Fruit fly (Drosophila melanogaster) whole organism, prepupa: Measurements from ENCODE around the gene CG33493.
A peak's percentile ranks its signal among the peaks of the same experiment; 100 is the strongest.

Experiments used
- Blimp-1 ChIP-seq: fragments of 200-800 bp; sonication (Bioruptor generic); optimal IDR thresholded peaks from 3 replicates; lab custom pipeline; 2017; ENCODE audit warnings: missing biosample characterization, missing genetic modification characterization, mild to moderate bottlenecking, moderate library complexity, missing genetic modification reagents
- CG10669 ChIP-seq: fragments of 200-800 bp; sonication (Bioruptor generic); optimal IDR thresholded peaks from 3 replicates; lab custom pipeline; 2018; ENCODE audit warnings: missing biosample characterization, mild to moderate bottlenecking, missing genetic modification characterization, moderate library complexity
- CG11294 ChIP-seq: fragments of 200-800 bp; sonication (Bioruptor generic); IDR thresholded peaks from 2 replicates; pipeline ENCODE4 v1.3.6; 2022; ENCODE audit warnings: missing biosample characterization, missing genetic modification characterization
- CG11762 ChIP-seq: fragments of 200-800 bp; sonication (Bioruptor generic); optimal IDR thresholded peaks from 3 replicates; lab custom pipeline; 2016; ENCODE audit warnings: missing biosample characterization, missing genetic modification characterization; ENCODE audit not compliant: insufficient read depth
- CG11902 ChIP-seq: fragments of 200-800 bp; sonication (Bioruptor generic); optimal IDR thresholded peaks from 3 replicates; lab custom pipeline; 2016; ENCODE audit warnings: missing biosample characterization, missing genetic modification characterization
- CG15336 ChIP-seq: fragments of 200-800 bp; sonication (Bioruptor generic); IDR thresholded peaks from 2 replicates; pipeline ENCODE4 v1.3.6; 2022; ENCODE audit warnings: missing biosample characterization, missing genetic modification characterization
- CG1621 ChIP-seq: fragments of 200-800 bp; sonication (Bioruptor generic); optimal IDR thresholded peaks from 3 replicates; lab custom pipeline; 2018; ENCODE audit warnings: missing biosample characterization, mild to moderate bottlenecking, missing genetic modification characterization
- CG31627 ChIP-seq: fragments of 200-800 bp; sonication (Bioruptor generic); optimal IDR thresholded peaks from 3 replicates; lab custom pipeline; 2016; ENCODE audit warnings: missing biosample characterization, missing genetic modification characterization
- CG32006 ChIP-seq: fragments of 200-800 bp; sonication (Bioruptor generic); optimal IDR thresholded peaks from 3 replicates; lab custom pipeline; 2017; ENCODE audit warnings: missing biosample characterization, mild to moderate bottlenecking, missing genetic modification characterization
- CG3919 ChIP-seq: fragments of 200-800 bp; sonication (Bioruptor generic); optimal IDR thresholded peaks from 3 replicates; lab custom pipeline; 2016; ENCODE audit warnings: missing biosample characterization, missing genetic modification characterization
- CG6163 ChIP-seq: fragments of 200-800 bp; sonication (Bioruptor generic); IDR thresholded peaks from 3 replicates; pipeline ENCODE4 v1.3.6; 2022; ENCODE audit warnings: missing biosample characterization, missing genetic modification characterization
- CG6276 ChIP-seq: fragments of 200-800 bp; sonication (Bioruptor generic); optimal IDR thresholded peaks from 2 replicates; lab custom pipeline; 2017; ENCODE audit warnings: missing biosample characterization, mild to moderate bottlenecking, missing genetic modification characterization
- CG6792 ChIP-seq: fragments of 200-800 bp; sonication (Bioruptor generic); optimal IDR thresholded peaks from 3 replicates; lab custom pipeline; 2016; ENCODE audit warnings: missing biosample characterization, missing genetic modification characterization
- CG6808 ChIP-seq: fragments of 200-800 bp; sonication (Bioruptor generic); optimal IDR thresholded peaks from 3 replicates; lab custom pipeline; 2017; ENCODE audit warnings: missing biosample characterization, missing genetic modification characterization, mild to moderate bottlenecking, moderate library complexity, missing genetic modification reagents
- CG6854 ChIP-seq: fragments of 200-800 bp; sonication (Bioruptor generic); optimal IDR thresholded peaks from 2 replicates; lab custom pipeline; 2017; ENCODE audit warnings: missing biosample characterization, mild to moderate bottlenecking, missing genetic modification characterization
- CG7368 ChIP-seq: fragments of 200-800 bp; sonication (Bioruptor generic); optimal IDR thresholded peaks from 3 replicates; lab custom pipeline; 2016; ENCODE audit warnings: missing biosample characterization, missing genetic modification characterization
- CG8119 ChIP-seq: fragments of 200-800 bp; sonication (Bioruptor generic); IDR thresholded peaks from 3 replicates; pipeline ENCODE4 v1.3.6; 2022; ENCODE audit warnings: missing biosample characterization, missing genetic modification characterization
- CG8319 ChIP-seq: fragments of 200-800 bp; sonication (Bioruptor generic); optimal IDR thresholded peaks from 3 replicates; lab custom pipeline; 2016; ENCODE audit warnings: missing biosample characterization, missing genetic modification characterization
- CG8632 ChIP-seq: fragments of 200-800 bp; sonication (Bioruptor generic); optimal IDR thresholded peaks from 3 replicates; lab custom pipeline; 2016; ENCODE audit warnings: missing biosample characterization, missing genetic modification characterization
- CG9139 ChIP-seq: fragments of 200-800 bp; sonication (Bioruptor generic); optimal IDR thresholded peaks from 3 replicates; lab custom pipeline; 2017; ENCODE audit warnings: missing biosample characterization, mild to moderate bottlenecking, missing genetic modification characterization
- Eip78C ChIP-seq: fragments of 200-800 bp; sonication (Bioruptor generic); peaks from one replicate; lab custom pipeline; 2016; ENCODE audit warnings: missing biosample characterization, missing genetic modification characterization
- Eip93F ChIP-seq: fragments of 200-800 bp; sonication (Bioruptor generic); optimal IDR thresholded peaks from 2 replicates; lab custom pipeline; 2016; ENCODE audit warnings: missing biosample characterization, mild to moderate bottlenecking, missing genetic modification characterization
- Ets21C ChIP-seq: fragments of 200-800 bp; sonication (Bioruptor generic); optimal IDR thresholded peaks from 3 replicates; lab custom pipeline; 2016; ENCODE audit warnings: missing biosample characterization, missing genetic modification characterization
- Gug ChIP-seq: fragments of 200-800 bp; sonication (Bioruptor generic); IDR thresholded peaks from 2 replicates; pipeline ENCODE4 v1.3.6; 2022; ENCODE audit warnings: missing biosample characterization, missing genetic modification characterization
- Hr38 ChIP-seq: sonication (Bioruptor generic); optimal IDR thresholded peaks from 2 replicates; lab custom pipeline; 2016; ENCODE audit warnings: missing biosample characterization, missing genetic modification characterization
- Hr39 ChIP-seq: fragments of 200-800 bp; sonication (Bioruptor generic); optimal IDR thresholded peaks from 2 replicates; lab custom pipeline; 2016; ENCODE audit warnings: missing biosample characterization, missing genetic modification characterization
- Hr4 ChIP-seq: fragments of 200-800 bp; sonication (Bioruptor generic); optimal IDR thresholded peaks from 3 replicates; lab custom pipeline; 2016; ENCODE audit warnings: missing biosample characterization, missing genetic modification characterization
- Met ChIP-seq: fragments of 200-800 bp; sonication (Bioruptor generic); optimal IDR thresholded peaks from 3 replicates; lab custom pipeline; 2016; ENCODE audit warnings: missing biosample characterization, missing genetic modification characterization
- OdsH ChIP-seq: fragments of 200-800 bp; sonication (Bioruptor generic); optimal IDR thresholded peaks from 3 replicates; lab custom pipeline; 2016; ENCODE audit warnings: missing biosample characterization, missing genetic modification characterization
- Smox ChIP-seq: fragments of 200-800 bp; sonication (Bioruptor generic); optimal IDR thresholded peaks from 3 replicates; lab custom pipeline; 2016; ENCODE audit warnings: missing biosample characterization, missing genetic modification characterization
- Sox102F ChIP-seq: fragments of 200-800 bp; sonication (Bioruptor generic); optimal IDR thresholded peaks from 2 replicates; lab custom pipeline; 2016; ENCODE audit warnings: missing biosample characterization, mild to moderate bottlenecking, missing genetic modification characterization
- Sox14 ChIP-seq: fragments of 200-800 bp; sonication (Bioruptor generic); optimal IDR thresholded peaks from 3 replicates; lab custom pipeline; 2016; ENCODE audit warnings: missing biosample characterization, missing genetic modification characterization
- Sox15 ChIP-seq: fragments of 200-800 bp; sonication (Bioruptor generic); optimal IDR thresholded peaks from 3 replicates; lab custom pipeline; 2016; ENCODE audit warnings: missing biosample characterization, missing genetic modification characterization
- achi ChIP-seq: fragments of 200-800 bp; sonication (Bioruptor generic); optimal IDR thresholded peaks from 3 replicates; lab custom pipeline; 2016; ENCODE audit warnings: missing biosample characterization, missing genetic modification characterization
- acj6 ChIP-seq: fragments of 200-800 bp; sonication (Bioruptor generic); optimal IDR thresholded peaks from 3 replicates; lab custom pipeline; 2016; ENCODE audit warnings: missing biosample characterization, missing genetic modification characterization
- dac ChIP-seq: fragments of 200-800 bp; sonication (Bioruptor generic); optimal IDR thresholded peaks from 2 replicates; lab custom pipeline; 2017; ENCODE audit warnings: missing biosample characterization, mild to moderate bottlenecking, missing genetic modification characterization
- eg ChIP-seq: fragments of 200-800 bp; sonication (Bioruptor generic); IDR thresholded peaks from 3 replicates; pipeline ENCODE4 v1.3.6; 2022; ENCODE audit warnings: missing biosample characterization, missing genetic modification characterization
- esn ChIP-seq: fragments of 200-800 bp; sonication (Bioruptor generic); optimal IDR thresholded peaks from 2 replicates; lab custom pipeline; 2016; ENCODE audit warnings: missing biosample characterization, mild to moderate bottlenecking, missing genetic modification characterization, moderate library complexity
- fd59A ChIP-seq: fragments of 200-800 bp; sonication (Bioruptor generic); optimal IDR thresholded peaks from 2 replicates; lab custom pipeline; 2017; ENCODE audit warnings: missing biosample characterization, mild to moderate bottlenecking, missing genetic modification characterization, missing genetic modification reagents
- fd85E ChIP-seq: fragments of 200-800 bp; sonication (Bioruptor generic); optimal IDR thresholded peaks from 3 replicates; lab custom pipeline; 2016; ENCODE audit warnings: missing biosample characterization, missing genetic modification characterization
- lz ChIP-seq: fragments of 200-800 bp; sonication (Bioruptor generic); optimal IDR thresholded peaks from 3 replicates; lab custom pipeline; 2016; ENCODE audit warnings: missing biosample characterization, missing genetic modification characterization
- net ChIP-seq: fragments of 200-800 bp; sonication (Bioruptor generic); optimal IDR thresholded peaks from 3 replicates; lab custom pipeline; 2016; ENCODE audit warnings: missing biosample characterization, missing genetic modification characterization
- salr ChIP-seq, 2 experiments: fragments of 200-800 bp; sonication (Bioruptor generic); optimal IDR thresholded peaks; 3 replicates each; lab custom pipeline; 2016 to 2018; ENCODE audit warnings: missing biosample characterization in 2 of 2, missing genetic modification characterization in 2 of 2, mild to moderate bottlenecking in 1 of 2
- spab ChIP-seq: fragments of 200-800 bp; sonication (Bioruptor generic); optimal IDR thresholded peaks from 2 replicates; lab custom pipeline; 2017; ENCODE audit warnings: missing biosample characterization, mild to moderate bottlenecking, missing genetic modification characterization, missing genetic modification reagents
- ss ChIP-seq, 2 experiments: fragments of 200-800 bp; sonication (Bioruptor generic); optimal IDR thresholded peaks; 2 replicates in 1 of 2; 3 replicates in 1 of 2; lab custom pipeline; 2017 to 2018; ENCODE audit warnings: mild to moderate bottlenecking in 2 of 2, missing biosample characterization in 2 of 2, missing genetic modification characterization in 2 of 2, moderate library complexity in 1 of 2
- vri ChIP-seq: fragments of 200-800 bp; sonication (Bioruptor generic); optimal IDR thresholded peaks from 3 replicates; lab custom pipeline; 2016; ENCODE audit warnings: missing biosample characterization, mild to moderate bottlenecking, missing genetic modification characterization

CG33493 gene

dm6 chr3L:10686625-10687024 is 6.3 kb downstream of the CG33493 start:
- TF ChIP-seq OdsH (GFP tag; lab: Kevin White, UChicago) (no peak), vri (GFP tag; lab: Kevin White, UChicago) (no peak), CG8119 (GFP tag; lab: Robert Waterston, UW) (no peak), CG8319 (GFP tag; lab: Kevin White, UChicago) (no peak), salr (GFP tag; optimal IDR thresholded peaks at IDR 0.05; lab: Kevin White, UChicago) (no peak), Hr39 (GFP tag; lab: Kevin White, UChicago) (no peak), Eip78C (GFP tag; lab: Kevin White, UChicago) (no peak), eg (GFP tag; lab: Robert Waterston, UW) (no peak), lz (GFP tag; lab: Kevin White, UChicago) (no peak), dac (GFP tag; lab: Kevin White, UChicago) (no peak), CG6792 (GFP tag; lab: Kevin White, UChicago) (no peak), CG15336 (no peak), Hr4 (no peak), CG3919 (GFP tag; lab: Kevin White, UChicago) (no peak), esn (no peak)

dm6 chr3L:10684492-10684891 is 8.5 kb downstream of the CG33493 start:
- TF ChIP-seq fd59A (GFP tag; lab: Kevin White, UChicago) = no peak
- TF ChIP-seq vri (GFP tag; lab: Kevin White, UChicago) = no peak
- TF ChIP-seq CG3919 (GFP tag; lab: Kevin White, UChicago) = no peak

- TF ChIP-seq fd85E (GFP tag; lab: Kevin White, UChicago) = no peak
- peak; percentile 73 for TF ChIP-seq CG11294 (GFP tag; lab: Robert Waterston, UW)
- peak; percentile 43 for TF ChIP-seq Sox15 (GFP tag; lab: Kevin White, UChicago)
- no peak for TF ChIP-seq CG9139
- peak; percentile 87 for TF ChIP-seq Eip78C (GFP tag; lab: Kevin White, UChicago)
- TF ChIP-seq CG6276 (GFP tag; lab: Kevin White, UChicago) = peak; percentile 79
- TF ChIP-seq CG3919 (GFP tag; lab: Kevin White, UChicago) = peak; percentile 74
- TF ChIP-seq CG8319 (GFP tag; lab: Kevin White, UChicago) = peak; percentile 67
- TF ChIP-seq CG11902 (GFP tag; lab: Kevin White, UChicago) = peak; percentile 24
- peak; percentile 65 for TF ChIP-seq lz (GFP tag; lab: Kevin White, UChicago)
- TF ChIP-seq Ets21C (GFP tag; lab: Kevin White, UChicago) = peak; percentile 64
- no peak for TF ChIP-seq Sox102F
- TF ChIP-seq ss (GFP tag; optimal IDR thresholded peaks at IDR 0.05; lab: Kevin White, UChicago) = peak; percentile 20 to 48
- peak; percentile 67 for TF ChIP-seq Gug (GFP tag; lab: Robert Waterston, UW)
- no peak for TF ChIP-seq CG6854 (GFP tag; lab: Kevin White, UChicago)
- TF ChIP-seq fd59A (GFP tag; lab: Kevin White, UChicago) = peak; percentile 43
- TF ChIP-seq Blimp-1 = no peak
- peak; percentile 31 for TF ChIP-seq CG31627 (GFP tag; lab: Kevin White, UChicago)
- peak; percentile 69 for TF ChIP-seq CG6792 (GFP tag; lab: Kevin White, UChicago)
- peak; percentile 26 for TF ChIP-seq Smox (GFP tag; lab: Kevin White, UChicago)
- peak; percentile 82 for TF ChIP-seq Hr4
- TF ChIP-seq CG6163 = peak; percentile 83
- TF ChIP-seq CG8632 (GFP tag; lab: Kevin White, UChicago) = no peak
- no peak for TF ChIP-seq Hr38 (GFP tag; lab: Kevin White, UChicago)
- TF ChIP-seq CG10669 = peak; percentile 59
- TF ChIP-seq spab (GFP tag; lab: Kevin White, UChicago) = peak; percentile 72
- TF ChIP-seq Met = peak; percentile 42
- peak; percentile 71 for TF ChIP-seq achi
- peak; percentile 92 for TF ChIP-seq CG32006
- TF ChIP-seq vri (GFP tag; lab: Kevin White, UChicago) = no peak
- peak; percentile 46 for TF ChIP-seq CG11762 (GFP tag; lab: Kevin White, UChicago)
- TF ChIP-seq Sox14 = peak; percentile 67
- TF ChIP-seq dac (GFP tag; lab: Kevin White, UChicago) = peak; percentile 69
- peak; percentile 67 for TF ChIP-seq CG7368 (GFP tag; lab: Kevin White, UChicago)
- TF ChIP-seq Eip93F (GFP tag; lab: Kevin White, UChicago) = no peak
- TF ChIP-seq CG15336 = peak; percentile 88
- TF ChIP-seq net (GFP tag; lab: Kevin White, UChicago) = peak; percentile 67
- no peak for TF ChIP-seq CG6808
- TF ChIP-seq OdsH (GFP tag; lab: Kevin White, UChicago) = peak; percentile 66
- no peak for TF ChIP-seq CG1621 (tag; lab: Kevin White, UChicago)
- peak; percentile 43 for TF ChIP-seq acj6 (GFP tag; lab: Kevin White, UChicago)
- peak; percentile 89 for TF ChIP-seq CG8119 (GFP tag; lab: Robert Waterston, UW)
These were observed 9.0 kb downstream of the CG33493 start for dm6 chr3L:10683899-10684340.
